Worm (Caenorhabditis elegans) whole organism, young adult: ENCODE results near the gene Y54G2A.76.
"Not testable (repeated sequence)": the region's sequence is repeated elsewhere in the genome, so short reads cannot be mapped to it uniquely, and the experiment has no call there.

ENCODE experiments used
- B0019.2 ChIP-seq: fragments of 200-800 bp; sonication (Bioruptor generic); conservative IDR thresholded peaks from 2 replicates; pipeline ENCODE4 v1.3.6; 2022; ENCODE audit warnings: missing genetic modification reagents, missing genetic modification characterization, missing compliant biosample characterization
- F22D6.2 ChIP-seq: sonication (generic microtip); optimal IDR thresholded peaks from 2 replicates; lab custom pipeline; 2016; ENCODE audit warnings: mild to moderate bottlenecking, missing genetic modification characterization, missing compliant biosample characterization
- F33H1.4 ChIP-seq: fragments of 200-800 bp; sonication (Bioruptor generic); IDR thresholded peaks from 2 replicates; pipeline ENCODE4 v1.3.6; 2022; ENCODE audit warnings: missing genetic modification reagents, missing genetic modification characterization, missing compliant biosample characterization
- T07F8.4 ChIP-seq: sonication (generic microtip); optimal IDR thresholded peaks from 2 replicates; lab custom pipeline; 2016; ENCODE audit warnings: mild to moderate bottlenecking, missing genetic modification characterization, moderate library complexity, missing compliant biosample characterization
- Y53F4B.3 ChIP-seq: fragments of 200-800 bp; sonication (Bioruptor generic); IDR thresholded peaks from 2 replicates; pipeline ENCODE4 v1.3.6; 2022; ENCODE audit warnings: missing genetic modification reagents, missing genetic modification characterization, missing compliant biosample characterization
- Y67H2A.10 ChIP-seq: fragments of 200-800 bp; sonication (Bioruptor generic); conservative IDR thresholded peaks from 2 replicates; pipeline ENCODE4 v1.3.6; 2022; ENCODE audit warnings: missing genetic modification reagents, missing genetic modification characterization, missing compliant biosample characterization
- Y79H2A.3 ChIP-seq: fragments of 200-800 bp; sonication (Bioruptor generic); conservative IDR thresholded peaks from 2 replicates; pipeline ENCODE4 v1.3.6; 2022; ENCODE audit warnings: missing genetic modification reagents, missing genetic modification characterization, missing compliant biosample characterization
- Y95B8A.8 ChIP-seq: fragments of 200-800 bp; sonication (Bioruptor generic); IDR thresholded peaks from 2 replicates; pipeline ENCODE4 v1.3.6; 2022; ENCODE audit warnings: missing genetic modification reagents, missing genetic modification characterization, missing compliant biosample characterization
- bed-1 ChIP-seq: fragments of 200-800 bp; sonication (Bioruptor generic); IDR thresholded peaks from 2 replicates; pipeline ENCODE4 v1.3.6; 2022; ENCODE audit warnings: missing genetic modification reagents, missing genetic modification characterization, missing compliant biosample characterization
- ceh-40 ChIP-seq: fragments of 200-800 bp; sonication (Bioruptor generic); IDR thresholded peaks from 2 replicates; pipeline ENCODE4 v1.3.6; 2022; ENCODE audit warnings: missing genetic modification characterization, missing compliant biosample characterization
- die-1 ChIP-seq: sonication (generic microtip); optimal IDR thresholded peaks from 2 replicates; lab custom pipeline; 2016; ENCODE audit warnings: missing genotype, mild to moderate bottlenecking, missing genetic modification characterization, missing compliant biosample characterization
- dpl-1 ChIP-seq: fragments of 150-350 bp; optimal IDR thresholded peaks from 2 replicates; lab custom pipeline; 2014; ENCODE audit warnings: missing biosample characterization, missing genetic modification reagents, missing genetic modification characterization
- egl-44 ChIP-seq: fragments of 200-800 bp; sonication (Bioruptor generic); IDR thresholded peaks from 2 replicates; pipeline ENCODE4 v1.3.6; 2022; ENCODE audit warnings: missing genetic modification reagents, missing genetic modification characterization, missing compliant biosample characterization
- ekl-4 ChIP-seq: fragments of 200-800 bp; sonication (Bioruptor generic); IDR thresholded peaks from 2 replicates; pipeline ENCODE4 v1.3.6; 2022; ENCODE audit warnings: missing genetic modification reagents, missing genetic modification characterization, missing compliant biosample characterization
- fkh-3 ChIP-seq: sonication (generic microtip); optimal IDR thresholded peaks from 2 replicates; lab custom pipeline; 2016; ENCODE audit warnings: mild to moderate bottlenecking, missing genetic modification characterization, missing compliant biosample characterization
- gei-17 ChIP-seq: fragments of 200-800 bp; sonication (Bioruptor generic); optimal IDR thresholded peaks from 2 replicates; lab custom pipeline; 2018; ENCODE audit warnings: mild to moderate bottlenecking, missing genetic modification characterization, missing compliant biosample characterization
- hrde-1 ChIP-seq: sonication (generic microtip); optimal IDR thresholded peaks from 2 replicates; lab custom pipeline; 2016; ENCODE audit warnings: missing genetic modification characterization, mild to moderate bottlenecking, missing compliant biosample characterization, moderate library complexity, missing genotype, missing genetic modification reagents, borderline replicate concordance
- hsf-1 ChIP-seq: fragments of 200-800 bp; sonication (Bioruptor generic); IDR thresholded peaks from 2 replicates; pipeline ENCODE4 v1.3.6; 2022; ENCODE audit warnings: missing genetic modification reagents, missing genetic modification characterization, missing compliant biosample characterization
- lag-1 ChIP-seq: fragments of 200-800 bp; sonication (Bioruptor generic); IDR thresholded peaks from 2 replicates; pipeline ENCODE4 v1.3.6; 2022; ENCODE audit warnings: missing genetic modification reagents, missing genetic modification characterization, missing compliant biosample characterization
- lin-54 ChIP-seq: fragments of 200-800 bp; sonication (Bioruptor generic); optimal IDR thresholded peaks from 2 replicates; lab custom pipeline; 2018; ENCODE audit warnings: mild to moderate bottlenecking, missing genetic modification characterization, missing compliant biosample characterization
- lsl-1 ChIP-seq: fragments of 200-800 bp; sonication (Bioruptor generic); optimal IDR thresholded peaks from 2 replicates; lab custom pipeline; 2018; ENCODE audit warnings: mild to moderate bottlenecking, missing genetic modification characterization, moderate library complexity, missing compliant biosample characterization
- madf-6 ChIP-seq: fragments of 200-800 bp; sonication (Bioruptor generic); IDR thresholded peaks from 2 replicates; pipeline ENCODE4 v1.3.6; 2022; ENCODE audit warnings: missing genetic modification reagents, missing genetic modification characterization, missing compliant biosample characterization
- mel-28 ChIP-seq: sonication (generic microtip); optimal IDR thresholded peaks from 2 replicates; lab custom pipeline; 2016; ENCODE audit warnings: borderline replicate concordance, mild to moderate bottlenecking, missing genetic modification characterization, missing compliant biosample characterization
- nfyb-1 ChIP-seq: fragments of 200-800 bp; sonication (Bioruptor generic); IDR thresholded peaks from 2 replicates; pipeline ENCODE4 v1.3.6; 2022; ENCODE audit warnings: missing genetic modification reagents, missing genetic modification characterization, missing compliant biosample characterization
- pbrm-1 ChIP-seq: fragments of 200-800 bp; sonication (Bioruptor generic); IDR thresholded peaks from 2 replicates; pipeline ENCODE4 v1.3.6; 2022; ENCODE audit warnings: missing genetic modification reagents, missing genetic modification characterization, missing compliant biosample characterization
- pha-4 ChIP-seq: fragments of 150-350 bp; sonication (generic microtip); optimal IDR thresholded peaks from 2 replicates; lab custom pipeline; 2014; ENCODE audit warnings: missing biosample characterization, missing genetic modification reagents, missing genetic modification characterization
- rcor-1 ChIP-seq: fragments of 200-800 bp; sonication (Bioruptor generic); IDR thresholded peaks from 2 replicates; pipeline ENCODE4 v1.3.6; 2022; ENCODE audit warnings: missing genetic modification reagents, missing genetic modification characterization, missing compliant biosample characterization
- rec-8 ChIP-seq, 2 experiments: sonication (generic microtip); optimal IDR thresholded peaks; 2 replicates each; lab custom pipeline; 2016; ENCODE audit warnings: mild to moderate bottlenecking in 2 of 2, missing genetic modification characterization in 2 of 2, missing genetic modification reagents in 2 of 2, missing genotype in 2 of 2, missing biosample characterization in 1 of 2, missing compliant biosample characterization in 1 of 2, moderate library complexity in 1 of 2
- repo-1 ChIP-seq: sonication (generic microtip); optimal IDR thresholded peaks from 2 replicates; lab custom pipeline; 2017; ENCODE audit warnings: mild to moderate bottlenecking, missing genetic modification characterization, missing compliant biosample characterization
- rpc-1 ChIP-seq, 2 experiments: fragments of 150-350 bp in 1 of 2; sonication (generic microtip) in 1 of 2; optimal IDR thresholded peaks; 2 replicates each; lab custom pipeline; 2014 to 2018; ENCODE audit warnings: missing biosample characterization in 1 of 2, missing genetic modification characterization in 1 of 2, missing genetic modification reagents in 1 of 2, missing genotype in 1 of 2
- sea-2 ChIP-seq: fragments of 200-800 bp; sonication (Bioruptor generic); IDR thresholded peaks from 2 replicates; pipeline ENCODE4 v1.3.6; 2022; ENCODE audit warnings: missing genetic modification characterization, missing compliant biosample characterization
- snpc-3.4 ChIP-seq: sonication (generic microtip); optimal IDR thresholded peaks from 2 replicates; lab custom pipeline; 2017; ENCODE audit warnings: missing genetic modification characterization, mild to moderate bottlenecking, missing compliant biosample characterization, antibody characterized with exemption, moderate library complexity, missing genotype, missing genetic modification reagents
- snpc-4 ChIP-seq, 5 experiments: fragments of 150-350 bp in 1 of 5; sonication (generic microtip) in 4 of 5; optimal IDR thresholded peaks; 2 replicates each; lab custom pipeline; 2014 to 2018; ENCODE audit warnings: missing genetic modification characterization in 5 of 5, missing biosample characterization in 3 of 5, antibody characterized with exemption in 2 of 5, mild to moderate bottlenecking in 2 of 5, missing compliant biosample characterization in 2 of 5, missing genotype in 2 of 5, moderate library complexity in 2 of 5, missing genetic modification reagents in 1 of 5
- sptf-2 ChIP-seq: fragments of 200-800 bp; sonication (Bioruptor generic); optimal IDR thresholded peaks from 2 replicates; lab custom pipeline; 2018; ENCODE audit warnings: mild to moderate bottlenecking, missing genetic modification characterization, missing compliant biosample characterization
- tbp1 ChIP-seq: fragments of 200-800 bp; sonication (Bioruptor generic); optimal IDR thresholded peaks from 2 replicates; lab custom pipeline; 2018; ENCODE audit warnings: mild to moderate bottlenecking, missing genetic modification characterization, missing compliant biosample characterization
- tlf-1 ChIP-seq: fragments of 200-800 bp; sonication (Bioruptor generic); optimal IDR thresholded peaks from 2 replicates; lab custom pipeline; 2018; ENCODE audit warnings: mild to moderate bottlenecking, missing genetic modification characterization, missing compliant biosample characterization
- unc-130 ChIP-seq: sonication (generic microtip); optimal IDR thresholded peaks from 2 replicates; lab custom pipeline; 2016; ENCODE audit warnings: missing genetic modification reagents, missing genetic modification characterization, missing compliant biosample characterization
- unc-62 ChIP-seq: fragments of 150-350 bp; optimal IDR thresholded peaks from 2 replicates; lab custom pipeline; 2014; ENCODE audit warnings: missing biosample characterization, missing genetic modification reagents, missing genetic modification characterization
- xnd-1 ChIP-seq: sonication (generic microtip); optimal IDR thresholded peaks from 2 replicates; lab custom pipeline; 2016; ENCODE audit warnings: missing genotype, missing genetic modification reagents, missing genetic modification characterization, missing compliant biosample characterization
- zim-3 ChIP-seq: sonication (generic microtip); optimal IDR thresholded peaks from 2 replicates; lab custom pipeline; 2017; ENCODE audit warnings: mild to moderate bottlenecking, missing genetic modification characterization, moderate library complexity, missing compliant biosample characterization
- ztf-18 ChIP-seq: sonication (generic microtip); optimal IDR thresholded peaks from 2 replicates; lab custom pipeline; 2016; ENCODE audit warnings: missing genotype, mild to moderate bottlenecking, missing genetic modification characterization, missing compliant biosample characterization
- ztf-22 ChIP-seq: fragments of 200-800 bp; sonication (Bioruptor generic); optimal IDR thresholded peaks from 2 replicates; lab custom pipeline; 2018; ENCODE audit warnings: mild to moderate bottlenecking, missing genetic modification characterization, moderate library complexity, missing compliant biosample characterization

The Y54G2A.76 gene

DNA sequence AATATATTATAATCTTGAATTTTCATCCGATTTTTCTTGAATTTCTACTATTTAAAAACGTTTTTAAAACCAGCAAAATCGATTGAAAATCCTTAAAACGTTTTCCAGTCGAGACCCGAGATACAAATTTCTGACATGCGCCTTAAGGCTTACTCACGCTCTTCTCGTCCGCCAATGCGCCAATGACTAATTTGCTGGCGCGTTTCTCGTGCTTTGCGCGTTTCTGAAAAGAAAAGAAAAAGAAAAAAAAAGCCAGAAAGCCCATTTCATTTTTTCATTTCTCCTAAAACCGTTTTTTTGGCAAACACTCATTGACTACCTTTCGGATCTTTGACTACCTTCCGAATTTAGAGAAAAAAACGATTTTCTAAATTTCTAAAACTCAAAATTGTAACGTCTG, 32.5 kb upstream of the Y54G2A.76 start:
- 0 out of 2 replicates have a peak, but pooled peaks have one; percentile 27 for TF ChIP-seq Y95B8A.8 (GFP tag; lab: Robert Waterston, UW)
- no peak for TF ChIP-seq ztf-22 (GFP tag; lab: Kevin White, UChicago)
- no peak for TF ChIP-seq bed-1
- no peak for TF ChIP-seq pha-4 (tag; lab: Kevin White, UChicago)
- TF ChIP-seq lin-54 (GFP tag; lab: Kevin White, UChicago), result no peak
- no peak for TF ChIP-seq die-1 (tag; lab: Kevin White, UChicago)
- TF ChIP-seq B0019.2 (GFP tag; lab: Robert Waterston, UW), result no peak
- peak; percentile 6 for TF ChIP-seq xnd-1 (tag; lab: Kevin White, UChicago)
- no peak for TF ChIP-seq T07F8.4 (tag; lab: Kevin White, UChicago)
- TF ChIP-seq gei-17 (GFP tag; lab: Kevin White, UChicago), result no peak
- TF ChIP-seq dpl-1 (GFP tag; lab: Kevin White, UChicago), result no peak
- no peak for TF ChIP-seq mel-28 (tag; lab: Kevin White, UChicago)
- TF ChIP-seq Y79H2A.3 (GFP tag; lab: Robert Waterston, UW), result no peak
- TF ChIP-seq hsf-1, result no peak
- TF ChIP-seq hrde-1, result peak; percentile 6
- no peak for TF ChIP-seq repo-1
- no peak for TF ChIP-seq madf-6
- TF ChIP-seq sea-2 (GFP tag; lab: Robert Waterston, UW), result no peak
- TF ChIP-seq lsl-1 (GFP tag; lab: Kevin White, UChicago), result no peak
- TF ChIP-seq unc-62 (GFP tag; lab: Kevin White, UChicago), result no peak
- no peak for TF ChIP-seq rec-8 (tag; optimal IDR thresholded peaks at IDR 0.05; lab: Kevin White, UChicago)
- TF ChIP-seq F22D6.2 (tag; lab: Kevin White, UChicago), result no peak
- TF ChIP-seq lag-1 (GFP tag; lab: Robert Waterston, UW), result no peak
- no peak for TF ChIP-seq Y53F4B.3 (GFP tag; lab: Robert Waterston, UW)
- TF ChIP-seq Y67H2A.10, result no peak
- TF ChIP-seq ztf-18 (tag; lab: Kevin White, UChicago), result peak; percentile 84
- TF ChIP-seq rpc-1 (optimal IDR thresholded peaks at IDR 0.05; lab: Kevin White, UChicago), result no peak
- no peak for TF ChIP-seq rpc-1 (tag; optimal IDR thresholded peaks at IDR 0.05; lab: Kevin White, UChicago)
- TF ChIP-seq nfyb-1, result no peak
- no peak for TF ChIP-seq unc-130 (GFP tag; lab: Kevin White, UChicago)
- no peak for TF ChIP-seq zim-3 (tag; lab: Kevin White, UChicago)

DNA sequence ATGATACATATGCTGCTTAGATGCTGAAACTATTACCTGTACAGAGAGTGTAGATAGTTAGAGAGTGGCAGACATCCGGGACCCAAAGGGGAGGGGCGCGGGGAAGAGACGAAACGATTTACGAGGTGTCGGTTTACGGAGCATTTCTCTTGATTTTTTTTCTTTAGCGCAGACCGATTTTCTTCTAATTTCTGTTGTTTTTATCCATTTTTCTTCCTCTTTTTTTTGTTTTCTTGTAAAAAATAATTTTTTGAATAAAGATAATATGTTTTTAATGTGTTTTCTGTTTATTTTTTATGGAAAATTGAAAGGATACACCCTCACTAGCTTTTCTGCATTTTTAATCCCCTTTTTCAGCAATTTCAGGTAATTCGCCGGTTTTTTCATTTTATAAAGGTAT, 31.4 kb upstream of the Y54G2A.76 start, which contains the start of gene Y54G2A.72:
Y54G2A.72 (plus strand) TSS at position 301 of the 400 bp plus-strand sequence.
- TF ChIP-seq sptf-2 (GFP tag; lab: Kevin White, UChicago); ceh-40 (GFP tag; lab: Robert Waterston, UW); fkh-3 (tag; lab: Kevin White, UChicago): not testable (repeated sequence)

DNA sequence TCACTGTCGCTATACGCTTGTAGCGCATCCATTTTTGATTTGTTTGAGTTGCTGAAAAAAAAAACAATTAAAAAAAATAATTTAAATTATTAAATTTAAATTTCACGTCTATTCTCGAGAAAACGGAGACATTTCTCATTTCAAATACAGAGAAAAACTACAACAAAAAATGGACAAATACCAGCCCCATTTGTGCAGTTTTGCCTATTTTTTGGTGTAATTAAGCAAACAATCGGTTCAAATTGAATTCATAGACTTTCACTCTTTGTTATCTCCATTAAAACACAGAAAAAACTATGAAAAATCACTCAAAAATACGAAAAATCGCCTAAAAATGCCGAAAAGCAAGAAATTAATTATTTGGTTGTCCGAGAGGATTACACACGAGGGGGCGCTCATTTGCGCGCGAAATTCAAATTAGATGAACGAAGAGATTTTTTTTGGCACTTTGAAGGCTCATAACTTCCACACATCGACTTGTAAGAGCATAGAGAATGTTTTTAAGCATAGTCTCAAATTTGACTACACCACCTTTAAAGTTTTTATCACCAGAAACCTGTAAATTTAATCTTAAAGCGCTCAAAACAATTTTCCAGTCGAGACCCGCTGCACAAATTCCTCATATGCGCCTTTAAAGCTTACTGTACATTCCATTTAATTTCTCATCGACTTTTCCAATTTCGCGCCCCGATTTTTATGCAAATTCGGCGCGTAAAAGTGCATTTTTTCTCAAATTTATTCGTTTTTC, 26.2 kb upstream of the Y54G2A.76 start, which contains the start of gene Y54G2A.12:
Y54G2A.12 (minus strand) TSS at position 51 of the 748 bp plus-strand sequence.
- peak; percentile 92 for TF ChIP-seq lsl-1 (GFP tag; lab: Kevin White, UChicago)
- peak; percentile 93 for TF ChIP-seq F33H1.4 (GFP tag; lab: Robert Waterston, UW)
- TF ChIP-seq madf-6, result peak; percentile 96
- no peak for TF ChIP-seq bed-1
- TF ChIP-seq rcor-1, result peak; percentile 32; the same call in 1 of the 2 replicates
- peak; percentile 97 for TF ChIP-seq xnd-1 (tag; lab: Kevin White, UChicago)
- TF ChIP-seq snpc-4 (GFP tag; optimal IDR thresholded peaks at IDR 0.05; lab: Kevin White, UChicago), result no peak
- TF ChIP-seq snpc-4 (tag; optimal IDR thresholded peaks at IDR 0.05; lab: Kevin White, UChicago), result peak in 1 of 4 experiments; percentile 11
- TF ChIP-seq unc-130 (GFP tag; lab: Kevin White, UChicago), result peak; percentile 12
- peak; percentile 53 for TF ChIP-seq snpc-3.4 (tag; lab: Kevin White, UChicago)
- peak; percentile 53 for TF ChIP-seq tlf-1
- 0 out of 2 replicates have a peak, but pooled peaks have one; percentile 27 for TF ChIP-seq pbrm-1 (GFP tag; lab: Robert Waterston, UW)
- no peak for TF ChIP-seq egl-44
- TF ChIP-seq nfyb-1, result 0 out of 2 replicates have a peak, but pooled peaks have one; percentile 23
- peak; percentile 38 for TF ChIP-seq tbp1 (GFP tag; lab: Kevin White, UChicago)
- peak; percentile 70; the same call in 1 of the 2 replicates for TF ChIP-seq ekl-4 (GFP tag; lab: Robert Waterston, UW)
- TF ChIP-seq hsf-1, result peak; percentile 76
